Fruit fly (Drosophila melanogaster) whole organism, embryonic: ENCODE measurements around the gene kay.
A peak's percentile ranks its signal among the peaks of the same experiment; 100 is the strongest.

Experiments used
- Adf1 ChIP-seq: fragments of 200-800 bp; sonication (Bioruptor generic); IDR thresholded peaks from 2 replicates; pipeline ENCODE4 v1.3.6; 2022; ENCODE audit warnings: missing biosample characterization, missing genetic modification characterization
- Atf3 ChIP-seq: fragments of 200-800 bp; sonication (Bioruptor generic); optimal IDR thresholded peaks from 3 replicates; lab custom pipeline; 2016; ENCODE audit warnings: missing biosample characterization, missing genetic modification characterization
- Bgb ChIP-seq: fragments of 200-800 bp; sonication (Bioruptor generic); IDR thresholded peaks from 2 replicates; pipeline ENCODE4 v1.3.6; 2022; ENCODE audit warnings: missing biosample characterization, missing genetic modification characterization; ENCODE audit not compliant: partially characterized antibody
- CG10462 ChIP-seq: fragments of 200-800 bp; sonication (Bioruptor generic); optimal IDR thresholded peaks from 2 replicates; lab custom pipeline; 2016; ENCODE audit warnings: missing biosample characterization, missing genetic modification characterization
- CG10959 ChIP-seq: fragments of 200-800 bp; sonication (Bioruptor generic); IDR thresholded peaks from 2 replicates; pipeline ENCODE4 v1.3.6; 2022; ENCODE audit warnings: missing biosample characterization, missing genetic modification characterization
- CG11456 ChIP-seq: fragments of 200-800 bp; sonication (Bioruptor generic); IDR thresholded peaks from 3 replicates; pipeline ENCODE4 v1.3.6; 2022; ENCODE audit warnings: missing biosample characterization, missing genetic modification characterization
- CG11504 ChIP-seq: fragments of 200-800 bp; sonication (Bioruptor generic); optimal IDR thresholded peaks from 3 replicates; lab custom pipeline; 2019; ENCODE audit warnings: missing biosample characterization, mild to moderate bottlenecking, missing genetic modification characterization, moderate library complexity
- CG12155 ChIP-seq: fragments of 200-800 bp; sonication (Bioruptor generic); optimal IDR thresholded peaks from 3 replicates; lab custom pipeline; 2016; ENCODE audit warnings: missing biosample characterization, missing genetic modification characterization
- CG12219 ChIP-seq: fragments of 200-800 bp; sonication (Bioruptor generic); optimal IDR thresholded peaks from 3 replicates; lab custom pipeline; 2018; ENCODE audit warnings: missing biosample characterization, mild to moderate bottlenecking, missing genetic modification characterization
- CG13296 ChIP-seq: fragments of 200-800 bp; sonication (Bioruptor generic); optimal IDR thresholded peaks from 3 replicates; lab custom pipeline; 2018; ENCODE audit warnings: missing biosample characterization, mild to moderate bottlenecking, missing genetic modification characterization
- CG14965 ChIP-seq: fragments of 200-800 bp; sonication (Bioruptor generic); optimal IDR thresholded peaks from 2 replicates; lab custom pipeline; 2016; ENCODE audit warnings: missing biosample characterization, missing genetic modification characterization, borderline replicate concordance
- CG17385 ChIP-seq: fragments of 200-800 bp; sonication (Bioruptor generic); optimal IDR thresholded peaks from 3 replicates; lab custom pipeline; 2018; ENCODE audit warnings: missing biosample characterization, mild to moderate bottlenecking, missing genetic modification characterization
- CG18262 ChIP-seq: fragments of 200-800 bp; optimal IDR thresholded peaks from 3 replicates; lab custom pipeline; 2019; ENCODE audit warnings: missing biosample characterization, mild to moderate bottlenecking, missing genetic modification characterization, moderate library complexity
- CG2199 ChIP-seq: fragments of 200-800 bp; sonication (Bioruptor generic); IDR thresholded peaks from 3 replicates; pipeline ENCODE4 v1.3.6; 2022; ENCODE audit warnings: missing biosample characterization, missing genetic modification characterization
- CG33213 ChIP-seq: fragments of 200-800 bp; sonication (Bioruptor generic); optimal IDR thresholded peaks from 3 replicates; lab custom pipeline; 2016; ENCODE audit warnings: missing biosample characterization, missing genetic modification characterization
- CG6254 ChIP-seq: fragments of 200-800 bp; sonication (Bioruptor generic); optimal IDR thresholded peaks from 3 replicates; lab custom pipeline; 2017; ENCODE audit warnings: mild to moderate bottlenecking, missing biosample characterization, missing genetic modification reagents, missing genetic modification characterization
- CG6765 ChIP-seq: fragments of 200-800 bp; sonication (Bioruptor generic); optimal IDR thresholded peaks from 3 replicates; lab custom pipeline; 2017; ENCODE audit warnings: missing biosample characterization, mild to moderate bottlenecking, missing genetic modification characterization
- CTCF ChIP-seq: fragments of 200-800 bp; sonication (Bioruptor generic); optimal IDR thresholded peaks from 2 replicates; lab custom pipeline; 2017; ENCODE audit warnings: missing biosample characterization, mild to moderate bottlenecking, missing genetic modification characterization, moderate library complexity
- CkIIα-i1 ChIP-seq: fragments of 200-800 bp; sonication (Bioruptor generic); IDR thresholded peaks from 2 replicates; pipeline ENCODE4 v1.3.6; 2022; ENCODE audit warnings: missing biosample characterization, missing genetic modification characterization
- H2.0 ChIP-seq: fragments of 200-800 bp; sonication (Bioruptor generic); IDR thresholded peaks from 2 replicates; pipeline ENCODE4 v1.3.6; 2022; ENCODE audit warnings: missing biosample characterization, missing genetic modification characterization
- HLHmδ ChIP-seq: fragments of 200-800 bp; sonication (Bioruptor generic); optimal IDR thresholded peaks from 2 replicates; lab custom pipeline; 2018; ENCODE audit warnings: missing biosample characterization, mild to moderate bottlenecking, missing genetic modification characterization, moderate library complexity
- HmgZ ChIP-seq: fragments of 200-800 bp; sonication (Bioruptor generic); optimal IDR thresholded peaks from 2 replicates; lab custom pipeline; 2018; ENCODE audit warnings: missing biosample characterization, mild to moderate bottlenecking, missing genetic modification characterization
- Hr39 ChIP-seq: fragments of >200 bp; optimal IDR thresholded peaks from 2 replicates; lab custom pipeline; 2017
- Hsf ChIP-seq: fragments of 200-800 bp; sonication (Bioruptor generic); optimal IDR thresholded peaks from 3 replicates; lab custom pipeline; 2016; ENCODE audit warnings: missing biosample characterization, missing genetic modification characterization
- Lpt ChIP-seq: fragments of >200 bp; optimal IDR thresholded peaks from 2 replicates; lab custom pipeline; 2018; ENCODE audit warnings: missing biosample characterization, missing genetic modification characterization
- Med ChIP-seq: fragments of 200-800 bp; sonication (Bioruptor generic); peaks from one replicate; lab custom pipeline; 2016; ENCODE audit warnings: missing biosample characterization, missing genetic modification characterization, mild to moderate bottlenecking, inconsistent platforms, moderate library complexity
- NfI ChIP-seq: fragments of 200-800 bp; sonication (Bioruptor generic); optimal IDR thresholded peaks from 3 replicates; lab custom pipeline; 2018; ENCODE audit warnings: missing biosample characterization, mild to moderate bottlenecking, missing genetic modification characterization, moderate library complexity
- Oaz ChIP-seq: fragments of 200-800 bp; sonication (Bioruptor generic); IDR thresholded peaks from 2 replicates; pipeline ENCODE4 v1.3.6; 2022; ENCODE audit warnings: missing biosample characterization, missing genetic modification characterization
- Ravus ChIP-seq: fragments of 200-800 bp; sonication (Bioruptor generic); IDR thresholded peaks from 2 replicates; pipeline ENCODE4 v1.3.6; 2022; ENCODE audit warnings: missing biosample characterization, missing genetic modification characterization
- Rfx ChIP-seq: fragments of 200-800 bp; sonication (Bioruptor generic); IDR thresholded peaks from 2 replicates; pipeline ENCODE4 v1.3.6; 2022; ENCODE audit warnings: missing biosample characterization, missing genetic modification characterization
- Sox100B ChIP-seq: fragments of 200-800 bp; sonication (Bioruptor generic); optimal IDR thresholded peaks from 3 replicates; lab custom pipeline; 2018; ENCODE audit warnings: missing biosample characterization, mild to moderate bottlenecking, missing genetic modification characterization
- Xbp1 ChIP-seq: fragments of 200-800 bp; sonication (Bioruptor generic); optimal IDR thresholded peaks from 3 replicates; lab custom pipeline; 2016; ENCODE audit warnings: missing biosample characterization, mild to moderate bottlenecking, missing genetic modification characterization
- cas ChIP-seq: fragments of 200-800 bp; sonication (Bioruptor generic); IDR thresholded peaks from 2 replicates; pipeline ENCODE4 v1.3.6; 2022; ENCODE audit warnings: missing biosample characterization, missing genetic modification characterization
- dmrt99B ChIP-seq: fragments of 200-800 bp; sonication (Bioruptor generic); optimal IDR thresholded peaks from 2 replicates; lab custom pipeline; 2018; ENCODE audit warnings: missing biosample characterization, mild to moderate bottlenecking, missing genetic modification characterization, moderate library complexity
- dysf ChIP-seq: fragments of 200-800 bp; sonication (Bioruptor generic); IDR thresholded peaks from 3 replicates; pipeline ENCODE4 v1.3.6; 2022; ENCODE audit warnings: missing biosample characterization, missing genetic modification characterization
- ftz-f1 ChIP-seq: fragments of 200-800 bp; sonication (Bioruptor generic); optimal IDR thresholded peaks from 2 replicates; lab custom pipeline; 2016; ENCODE audit warnings: missing biosample characterization, missing genetic modification characterization
- gsb ChIP-seq: fragments of 200-800 bp; sonication (Bioruptor generic); IDR thresholded peaks from 2 replicates; pipeline ENCODE4 v1.3.6; 2022; ENCODE audit warnings: missing biosample characterization, missing genetic modification characterization
- h ChIP-seq: fragments of >200 bp; optimal IDR thresholded peaks from 2 replicates; lab custom pipeline; 2017
- kay ChIP-seq: fragments of 200-800 bp; sonication (Bioruptor generic); optimal IDR thresholded peaks from 2 replicates; lab custom pipeline; 2016; ENCODE audit warnings: missing biosample characterization, missing genetic modification characterization
- lola ChIP-seq, 3 experiments: fragments of >200 bp in 2 of 3; fragments of 200-800 bp in 1 of 3; sonication (Bioruptor generic) in 1 of 3; optimal IDR thresholded peaks; 2 replicates each; lab custom pipeline; 2017 to 2019; ENCODE audit warnings: missing biosample characterization in 3 of 3, missing genetic modification characterization in 3 of 3, mild to moderate bottlenecking in 1 of 3, moderate library complexity in 1 of 3
- lov ChIP-seq, 2 experiments: fragments of 200-800 bp in 1 of 2; fragments of >200 bp in 1 of 2; sonication (Bioruptor generic) in 1 of 2; IDR thresholded peaks in 1 of 2; optimal IDR thresholded peaks in 1 of 2; 2 replicates in 1 of 2; 3 replicates in 1 of 2; pipeline versions ENCODE4 v1.3.6 to Lab custom; 2017 to 2022; ENCODE audit warnings: missing biosample characterization in 1 of 2, missing genetic modification characterization in 1 of 2
- sens ChIP-seq: fragments of 200-800 bp; sonication (Bioruptor generic); peaks from one replicate; lab custom pipeline; 2016; ENCODE audit warnings: missing biosample characterization, missing genetic modification characterization
- slbo ChIP-seq: fragments of 200-800 bp; sonication (Bioruptor generic); IDR thresholded peaks from 2 replicates; pipeline ENCODE4 v1.3.6; 2022; ENCODE audit warnings: missing biosample characterization, missing genetic modification characterization
- sob ChIP-seq: fragments of 200-800 bp; sonication (Bioruptor generic); IDR thresholded peaks from 2 replicates; pipeline ENCODE4 v1.3.6; 2022; ENCODE audit warnings: missing biosample characterization, missing genetic modification characterization
- ssp ChIP-seq: fragments of 200-800 bp; sonication (Bioruptor generic); IDR thresholded peaks from 2 replicates; pipeline ENCODE4 v1.3.6; 2022; ENCODE audit warnings: missing biosample characterization, missing genetic modification characterization
- vnd ChIP-seq: fragments of 200-800 bp; sonication (Bioruptor generic); IDR thresholded peaks from 3 replicates; pipeline ENCODE4 v1.3.6; 2022; ENCODE audit warnings: missing biosample characterization, missing genetic modification characterization; ENCODE audit not compliant: partially characterized antibody

The kay gene

DNA sequence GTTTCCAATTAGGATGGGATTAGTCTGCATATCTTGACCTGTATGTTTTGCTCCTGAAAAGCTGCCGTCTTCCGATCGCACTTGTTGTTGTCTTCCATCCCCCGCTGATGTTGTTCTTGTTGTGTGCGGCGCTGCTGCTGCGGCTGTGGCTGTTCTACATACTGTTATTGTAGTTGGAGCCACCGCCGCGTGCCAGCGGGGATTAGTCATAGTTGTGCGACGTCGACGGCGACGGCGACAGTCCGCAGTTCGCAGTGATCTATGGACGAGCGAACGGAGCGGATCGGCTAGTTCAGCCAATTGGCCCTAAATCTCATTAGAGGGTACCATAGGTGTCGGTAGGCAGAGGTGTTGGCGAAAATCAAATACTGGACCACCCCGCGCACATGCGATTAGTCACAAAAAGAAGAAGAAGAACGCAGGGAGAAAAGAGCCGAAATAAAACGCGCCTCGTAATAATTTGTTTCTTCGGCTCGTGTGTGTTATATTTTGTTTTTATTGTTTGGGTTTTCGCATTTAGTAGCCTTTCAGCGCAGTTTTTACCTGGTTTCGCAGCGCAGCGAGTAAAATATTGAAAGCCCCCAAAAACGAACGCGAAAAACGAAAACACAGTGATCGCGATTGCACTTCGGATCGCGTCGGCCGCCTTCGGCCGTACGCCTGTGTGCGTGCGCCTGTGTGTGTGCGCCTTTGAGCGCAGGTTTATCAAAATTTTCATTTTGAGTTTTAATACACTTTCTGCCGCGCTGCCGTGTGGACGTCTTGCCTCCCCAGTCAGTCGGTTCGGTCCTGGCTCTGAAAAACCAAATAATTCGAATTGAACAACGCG is at the start of gene kay (continued):
- TF ChIP-seq CG12155 (GFP tag; lab: Kevin White, UChicago) = no peak
- no peak for TF ChIP-seq ssp (GFP tag; lab: Robert Waterston, UW)
- no peak for TF ChIP-seq cas (GFP tag; lab: Robert Waterston, UW)
- peak; percentile 25; the same call in 1 of the 2 replicates for TF ChIP-seq slbo (GFP tag; lab: Robert Waterston, UW)
- no peak for TF ChIP-seq ftz-f1 (GFP tag; lab: Kevin White, UChicago)
- peak; percentile 97 for TF ChIP-seq Hr39
- peak; percentile 69 for TF ChIP-seq kay
- no peak for TF ChIP-seq dysf (GFP tag; lab: Robert Waterston, UW)
- peak; percentile 33; the same call in 1 of the 2 replicates for TF ChIP-seq Bgb
- TF ChIP-seq Atf3 (GFP tag; lab: Kevin White, UChicago) = no peak
- TF ChIP-seq Oaz (GFP tag; lab: Robert Waterston, UW) = 0 out of 2 replicates have a peak, but pooled peaks have one; percentile 24
- TF ChIP-seq CG6765 (GFP tag; lab: Kevin White, UChicago) = no peak
- TF ChIP-seq CG17385 (GFP tag; lab: Kevin White, UChicago) = peak; percentile 59
- TF ChIP-seq vnd (GFP tag; lab: Robert Waterston, UW) = 0 out of 3 replicates have a peak, but pooled peaks have one; percentile 6
- peak; percentile 70 for TF ChIP-seq Adf1 (GFP tag; lab: Robert Waterston, UW)
- TF ChIP-seq CG2199 = peak; percentile 39; the same call in 1 of the 3 replicates
- TF ChIP-seq, all 482 proteins: peak for 31

DNA sequence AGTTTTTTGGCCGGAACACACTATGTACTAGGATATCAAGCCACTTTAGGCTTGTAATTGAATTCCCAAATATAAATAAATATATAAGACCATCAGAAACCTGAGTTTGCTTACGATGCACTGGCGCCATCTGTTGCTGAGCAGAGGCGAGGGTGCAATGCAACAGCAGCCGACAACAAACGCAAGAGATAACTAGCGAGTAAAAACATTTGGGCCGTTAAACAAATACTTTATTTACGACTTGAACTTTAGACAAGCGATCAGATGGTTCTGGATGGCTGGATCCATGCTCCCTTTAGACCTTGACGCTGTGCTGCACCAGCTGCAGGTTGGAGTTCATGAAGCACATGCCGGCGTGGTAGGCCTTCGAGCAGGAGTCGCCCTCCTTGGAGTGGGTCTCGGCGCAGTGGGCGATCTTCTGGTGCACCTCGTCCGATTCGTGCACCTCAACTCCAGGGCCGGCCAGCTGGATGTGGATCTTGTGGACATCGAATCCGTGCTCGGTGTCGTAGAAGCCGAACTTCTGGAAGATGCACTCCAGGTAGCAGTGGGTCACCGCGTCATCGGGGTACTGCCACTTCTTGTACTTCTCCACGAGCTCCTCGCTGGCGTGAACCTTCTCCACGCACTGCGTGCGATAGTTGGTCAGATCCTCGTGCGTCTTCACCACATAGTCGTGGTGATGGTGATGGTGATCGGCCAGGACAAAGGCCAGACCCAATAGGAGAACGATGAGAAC is 49.6 kb upstream of the kay start:
- TF ChIP-seq Lpt (GFP tag; lab: Kevin White, UChicago) (peak; percentile 93), Hsf (GFP tag; lab: Kevin White, UChicago) (no peak), HmgZ (tag; lab: Kevin White, UChicago) (no peak), Xbp1 (GFP tag; lab: Kevin White, UChicago) (peak; percentile 17), CG18262 (tag; lab: Kevin White, UChicago) (peak; percentile 9), CTCF (GFP tag; lab: Kevin White, UChicago) (peak; percentile 89), lola (GFP tag; optimal IDR thresholded peaks at IDR 0.05; lab: Kevin White, UChicago) (no peak), CG14965 (GFP tag; lab: Kevin White, UChicago) (peak; percentile 78), Rfx (GFP tag; lab: Robert Waterston, UW) (0 out of 2 replicates have a peak, but pooled peaks have one; percentile 13), Sox100B (peak; percentile 15), CG6765 (GFP tag; lab: Kevin White, UChicago) (no peak), Atf3 (GFP tag; lab: Kevin White, UChicago) (no peak), CG13296 (no peak), sens (peak; percentile 46), gsb (GFP tag; lab: Robert Waterston, UW) (0 out of 2 replicates have a peak, but pooled peaks have one; percentile 20), CG33213 (no peak), CG11504 (tag; lab: Kevin White, UChicago) (peak; percentile 1), CG6254 (peak; percentile 3), CG10462 (GFP tag; lab: Kevin White, UChicago) (no peak), CG12219 (peak; percentile 15), NfI (GFP tag; lab: Kevin White, UChicago) (peak; percentile 28), slbo (GFP tag; lab: Robert Waterston, UW) (no peak), CG10959 (peak; percentile 7; the same call in 1 of the 2 replicates), HLHmδ (GFP tag; lab: Kevin White, UChicago) (peak; percentile 47), H2.0 (GFP tag; lab: Robert Waterston, UW) (no peak), dmrt99B (tag; lab: Kevin White, UChicago) (peak; percentile 7), CkIIα-i1 (GFP tag; lab: Robert Waterston, UW) (no peak), Ravus (no peak), Med (GFP tag; lab: Kevin White, UChicago) (peak; percentile 48), sob (GFP tag; lab: Robert Waterston, UW) (peak; percentile 19; the same call in 1 of the 2 replicates), CG11456 (0 out of 3 replicates have a peak, but pooled peaks have one; percentile 23), h (lab: Kevin White, UChicago) (peak; percentile 70), dysf (GFP tag; lab: Robert Waterston, UW) (0 out of 3 replicates have a peak, but pooled peaks have one; percentile 17), lov (optimal IDR thresholded peaks at IDR 0.05; lab: Kevin White, UChicago) (no peak), lov (GFP tag; IDR thresholded peaks at IDR 0.05; lab: Robert Waterston, UW) (0 out of 3 replicates have a peak, but pooled peaks have one; percentile 14)
